Worm (Caenorhabditis elegans): ENCODE data around the gene slc-25A32.

DNA sequence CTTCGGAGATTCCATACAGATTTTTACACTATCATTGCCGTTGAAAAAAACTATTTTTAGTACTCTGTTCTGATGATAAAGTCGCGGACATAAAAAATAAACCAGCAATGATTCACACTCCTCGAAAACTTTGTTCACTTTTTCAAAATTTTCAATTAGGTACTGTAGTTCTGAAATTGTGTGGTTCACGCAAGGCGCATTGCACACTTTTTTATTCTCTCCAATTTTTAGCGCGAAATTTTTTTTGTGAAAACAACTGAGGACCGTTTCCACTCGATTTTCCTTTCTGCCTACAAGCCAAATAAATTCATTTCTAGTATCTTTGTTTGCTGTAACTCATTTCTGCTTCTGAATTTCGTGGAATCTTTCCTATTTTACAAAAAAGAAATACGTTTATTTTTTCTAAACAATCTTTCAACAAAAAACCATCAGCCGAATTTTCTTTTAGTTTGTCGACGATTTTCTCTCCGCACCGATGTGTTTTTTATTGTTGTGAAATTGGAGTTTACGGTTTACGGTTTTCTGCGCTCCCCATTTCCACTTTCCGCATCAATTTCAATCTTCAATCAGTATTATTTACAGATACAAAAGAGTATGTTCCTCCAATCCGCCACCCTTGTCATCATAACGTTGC, 22.8 kb upstream of the slc-25A32 start, which contains the start of gene F35C11.5:
- no peak for TF ChIP-seq him-1 (tag; optimal IDR thresholded peaks at IDR 0.05)
- no peak for TF ChIP-seq dao-5 (tag; optimal IDR thresholded peaks at IDR 0.05)
